Worm (Caenorhabditis elegans): Measurements from ENCODE around the gene let-756.
A peak's percentile ranks its signal among the peaks of the same experiment; 100 is the strongest.

DNA sequence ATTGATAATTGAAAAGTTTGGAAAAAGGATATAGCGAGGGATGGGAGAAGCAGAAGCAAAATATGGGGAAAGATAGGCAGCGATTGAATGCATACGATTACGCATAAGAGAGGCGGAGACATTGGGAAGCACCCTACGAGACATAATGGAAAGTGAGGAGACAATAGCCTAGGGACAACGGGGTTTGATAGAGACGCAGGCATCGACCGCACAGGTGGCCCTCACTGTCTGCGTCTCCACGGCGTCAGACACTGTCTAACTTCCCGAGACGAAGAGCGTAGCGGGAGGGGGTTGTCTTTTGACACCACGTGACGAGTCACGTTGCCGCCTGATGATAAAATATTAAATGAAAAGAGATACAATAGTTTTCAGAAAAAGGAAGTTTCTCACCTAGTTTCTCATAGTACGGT is 14.1 kb downstream of the let-756 start:
- TF ChIP-seq mep-1 (tag; optimal IDR thresholded peaks at IDR 0.05): peak; percentile 18
- TF ChIP-seq pha-4 (tag; optimal IDR thresholded peaks at IDR 0.05): peak; percentile 82
- no peak for TF ChIP-seq nhr-12 (tag; optimal IDR thresholded peaks at IDR 0.05)
- TF ChIP-seq nhr-76 (tag; optimal IDR thresholded peaks at IDR 0.05): no peak
